Worm (Caenorhabditis elegans): Measurements from ENCODE around the gene T22B7.3.

- TF ChIP-seq med-1 (GFP tag; optimal IDR thresholded peaks at IDR 0.05; ENCODE audit: insufficient read depth), result no peak
- TF ChIP-seq cog-1 (tag; optimal IDR thresholded peaks at IDR 0.05), result no peak
- TF ChIP-seq ztf-29 (GFP tag; IDR thresholded peaks at IDR 0.05), result no peak
- TF ChIP-seq flt-1 (GFP tag; IDR thresholded peaks at IDR 0.05), result no peak
Observed at ce11 chrX:5663537-5663936, 16.4 kb downstream of the T22B7.3 start, which contains the start of gene egl-13.
